Worm (Caenorhabditis elegans) whole organism, L4 larva: ENCODE measurements around the gene fbxb-20.

Source experiments
- F10B5.3 ChIP-seq: sonication (generic microtip); optimal IDR thresholded peaks from 2 replicates; lab custom pipeline; 2016; ENCODE audit warnings: mild to moderate bottlenecking, missing genetic modification characterization, missing compliant biosample characterization
- F37D6.2 ChIP-seq: sonication (generic microtip); optimal IDR thresholded peaks from 2 replicates; lab custom pipeline; 2016; ENCODE audit warnings: mild to moderate bottlenecking, missing genetic modification characterization, missing compliant biosample characterization
- F49E8.2 ChIP-seq: sonication (generic microtip); optimal IDR thresholded peaks from 2 replicates; lab custom pipeline; 2016; ENCODE audit warnings: missing compliant biosample characterization, mild to moderate bottlenecking, missing genetic modification characterization, borderline replicate concordance
- T20F7.1 ChIP-seq: fragments of 200-800 bp; sonication (Bioruptor generic); optimal IDR thresholded peaks from 2 replicates; lab custom pipeline; 2018; ENCODE audit warnings: mild to moderate bottlenecking, missing genetic modification characterization, missing compliant biosample characterization
- Y48G9A.11 ChIP-seq: fragments of 200-800 bp; sonication (Bioruptor generic); IDR thresholded peaks from 2 replicates; pipeline ENCODE4 v1.3.6; 2022; ENCODE audit warnings: missing genetic modification reagents, missing genetic modification characterization, missing compliant biosample characterization
- Y75B8A.6 ChIP-seq: fragments of 200-800 bp; sonication (Bioruptor generic); IDR thresholded peaks from 2 replicates; pipeline ENCODE4 v1.3.6; 2022; ENCODE audit warnings: missing genetic modification reagents, missing genetic modification characterization, missing compliant biosample characterization
- ZK546.5 ChIP-seq, 2 experiments: sonication (generic microtip); optimal IDR thresholded peaks; 2 replicates each; lab custom pipeline; 2017; ENCODE audit warnings: missing biosample characterization in 2 of 2, missing genetic modification characterization in 2 of 2
- aha-1 ChIP-seq: fragments of 150-350 bp; peaks from one replicate; lab custom pipeline; 2014; ENCODE audit warnings: missing biosample characterization, missing genetic modification characterization
- ama-1 ChIP-seq: fragments of 150-350 bp; optimal IDR thresholded peaks from 2 replicates; lab custom pipeline; 2014; ENCODE audit warnings: inconsistent platforms, mixed read lengths
- ceh-20 ChIP-seq: fragments of 200-800 bp; sonication (Bioruptor generic); IDR thresholded peaks from 2 replicates; pipeline ENCODE4 v1.3.6; 2022; ENCODE audit warnings: missing genetic modification reagents, missing genetic modification characterization, missing compliant biosample characterization
- ceh-32 ChIP-seq: sonication (generic microtip); optimal IDR thresholded peaks from 2 replicates; lab custom pipeline; 2016; ENCODE audit warnings: mild to moderate bottlenecking, missing genetic modification characterization, missing compliant biosample characterization; ENCODE audit not compliant: poor library complexity
- ceh-82 ChIP-seq: sonication (generic microtip); optimal IDR thresholded peaks from 2 replicates; lab custom pipeline; 2017; ENCODE audit warnings: missing biosample characterization, missing genetic modification characterization
- cey-2 ChIP-seq: sonication (generic microtip); optimal IDR thresholded peaks from 3 replicates; lab custom pipeline; 2017; ENCODE audit warnings: missing genetic modification characterization, mild to moderate bottlenecking, missing compliant biosample characterization, antibody characterized with exemption, borderline replicate concordance; ENCODE audit not compliant: insufficient read depth
- daf-12 ChIP-seq: fragments of 150-350 bp; optimal IDR thresholded peaks from 2 replicates; lab custom pipeline; 2014; ENCODE audit warnings: missing biosample characterization, missing genetic modification reagents, missing genetic modification characterization
- daf-16 ChIP-seq, 3 experiments: sonication (generic microtip); optimal IDR thresholded peaks; 2 replicates each; lab custom pipeline; 2016 to 2017; ENCODE audit warnings: missing genetic modification characterization in 3 of 3, missing genetic modification reagents in 3 of 3, mild to moderate bottlenecking in 2 of 3, missing compliant biosample characterization in 2 of 3, missing biosample characterization in 1 of 3, moderate library complexity in 1 of 3
- dmd-6 ChIP-seq: fragments of 200-800 bp; sonication (Bioruptor generic); IDR thresholded peaks from 2 replicates; pipeline ENCODE4 v1.3.6; 2022; ENCODE audit warnings: missing genetic modification reagents, missing genetic modification characterization, missing compliant biosample characterization
- duxl-1 ChIP-seq: sonication (generic microtip); optimal IDR thresholded peaks from 2 replicates; lab custom pipeline; 2016; ENCODE audit warnings: mild to moderate bottlenecking, missing genetic modification characterization, moderate library complexity, missing compliant biosample characterization; ENCODE audit not compliant: poor library complexity
- egl-27 ChIP-seq: sonication (generic microtip); optimal IDR thresholded peaks from 3 replicates; lab custom pipeline; 2017; ENCODE audit warnings: missing biosample characterization, missing genetic modification reagents, missing genetic modification characterization
- hlh-11 ChIP-seq: fragments of 200-800 bp; sonication (Bioruptor generic); optimal IDR thresholded peaks from 2 replicates; lab custom pipeline; 2018; ENCODE audit warnings: mild to moderate bottlenecking, missing genetic modification characterization, missing compliant biosample characterization
- lin-15B ChIP-seq: fragments of 150-350 bp; sonication (generic microtip); optimal IDR thresholded peaks from 3 replicates; lab custom pipeline; 2014; ENCODE audit warnings: missing biosample characterization, missing genetic modification characterization
- lin-39 ChIP-seq: fragments of 150-350 bp; optimal IDR thresholded peaks from 2 replicates; lab custom pipeline; 2014; ENCODE audit warnings: missing biosample characterization, missing genetic modification reagents, missing genetic modification characterization
- lsy-2 ChIP-seq, 2 experiments: fragments of 150-350 bp in 1 of 2; sonication (generic microtip) in 1 of 2; optimal IDR thresholded peaks; 2 replicates each; lab custom pipeline; 2014 to 2017; ENCODE audit warnings: missing biosample characterization in 2 of 2, missing genetic modification characterization in 2 of 2
- madf-9 ChIP-seq: fragments of 200-800 bp; sonication (Bioruptor generic); conservative IDR thresholded peaks from 2 replicates; pipeline ENCODE4 v1.3.6; 2022; ENCODE audit warnings: missing genetic modification reagents, missing genetic modification characterization, missing compliant biosample characterization
- mdl-1 ChIP-seq, 2 experiments: fragments of 150-350 bp in 1 of 2; sonication (generic microtip) in 1 of 2; optimal IDR thresholded peaks; 2 replicates each; lab custom pipeline; 2014 to 2017; ENCODE audit warnings: missing biosample characterization in 2 of 2, missing genetic modification characterization in 2 of 2
- nhr-10 ChIP-seq: fragments of 150-350 bp; optimal IDR thresholded peaks from 2 replicates; lab custom pipeline; 2014; ENCODE audit warnings: missing biosample characterization, missing genetic modification characterization
- nhr-237 ChIP-seq: sonication (generic microtip); optimal IDR thresholded peaks from 2 replicates; lab custom pipeline; 2017; ENCODE audit warnings: missing biosample characterization, missing genetic modification characterization
- nhr-41 ChIP-seq: fragments of 200-800 bp; sonication (Bioruptor generic); IDR thresholded peaks from 2 replicates; pipeline ENCODE4 v1.3.6; 2022; ENCODE audit warnings: missing genetic modification reagents, missing genetic modification characterization, missing compliant biosample characterization
- nhr-42 ChIP-seq: fragments of 200-800 bp; sonication (Bioruptor generic); IDR thresholded peaks from 2 replicates; pipeline ENCODE4 v1.3.6; 2022; ENCODE audit warnings: missing genetic modification characterization, missing compliant biosample characterization
- nhr-76 ChIP-seq: fragments of 150-350 bp; optimal IDR thresholded peaks from 2 replicates; lab custom pipeline; 2014; ENCODE audit warnings: missing biosample characterization, missing genetic modification characterization
- rbr-2 ChIP-seq: sonication (generic microtip); optimal IDR thresholded peaks from 2 replicates; lab custom pipeline; 2016; ENCODE audit warnings: missing genotype, missing genetic modification characterization, missing compliant biosample characterization
- sdz-12 ChIP-seq: fragments of 200-800 bp; sonication (Bioruptor generic); optimal IDR thresholded peaks from 2 replicates; lab custom pipeline; 2018; ENCODE audit warnings: mild to moderate bottlenecking, missing genetic modification characterization, missing compliant biosample characterization
- skn-1 ChIP-seq: fragments of 150-350 bp; optimal IDR thresholded peaks from 2 replicates; lab custom pipeline; 2014; ENCODE audit warnings: missing biosample characterization, missing genetic modification characterization
- spr-3 ChIP-seq: fragments of 200-800 bp; sonication (Bioruptor generic); optimal IDR thresholded peaks from 2 replicates; lab custom pipeline; 2018; ENCODE audit warnings: mild to moderate bottlenecking, missing genetic modification characterization, missing compliant biosample characterization
- unc-62 ChIP-seq, 3 experiments: fragments of 150-350 bp in 1 of 3; sonication (generic microtip); optimal IDR thresholded peaks in 2 of 3; peaks in 1 of 3; 1 replicate in 1 of 3; 2 replicates in 2 of 3; lab custom pipeline; 2014 to 2017; ENCODE audit warnings: missing biosample characterization in 3 of 3, missing genetic modification characterization in 3 of 3, missing genetic modification reagents in 3 of 3, missing genotype in 1 of 3
- zfp-2 ChIP-seq: sonication (generic microtip); optimal IDR thresholded peaks from 2 replicates; lab custom pipeline; 2016; ENCODE audit warnings: mild to moderate bottlenecking, missing genetic modification characterization, missing compliant biosample characterization
- ztf-11 ChIP-seq: fragments of 150-350 bp; optimal IDR thresholded peaks from 2 replicates; lab custom pipeline; 2014; ENCODE audit warnings: missing biosample characterization, missing genetic modification characterization

fbxb-20 gene

DNA sequence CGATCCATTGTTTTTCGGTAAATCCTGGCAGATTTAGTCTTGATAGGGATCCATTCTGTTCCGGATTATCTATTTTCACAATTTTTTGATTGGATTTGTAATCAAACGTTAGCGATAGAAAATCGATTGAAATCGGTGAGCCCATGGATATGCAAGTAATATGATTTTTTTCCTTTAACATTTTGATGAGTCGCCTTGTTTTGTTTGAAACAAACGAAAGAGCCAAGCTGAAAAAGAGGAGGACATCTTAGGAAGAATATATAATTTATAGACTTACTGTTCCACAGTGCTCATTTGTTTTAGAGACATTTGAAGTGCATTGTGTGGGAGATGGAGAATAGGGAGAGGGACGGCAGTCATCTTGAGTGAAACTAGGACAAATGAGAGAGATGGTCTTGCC lies 38.4 kb upstream of the fbxb-20 start, which contains the start of the genes fbxb-18 and fbxb-19:
fbxb-18 (minus strand) TSS at position 101 of the 400 bp plus-strand sequence.
fbxb-19 (minus strand) TSS at position 369 of the 400 bp plus-strand sequence.
- TF ChIP-seq nhr-76 (tag; lab: Kevin White, UChicago) (no peak), lin-39 (no peak), ZK546.5 (tag; optimal IDR thresholded peaks at IDR 0.05; lab: Kevin White, UChicago) (no peak), zfp-2 (no peak), unc-62 (GFP tag; optimal IDR thresholded peaks at IDR 0.05 in 1 of 2; lab: Kevin White, UChicago) (no peak), unc-62 (tag; optimal IDR thresholded peaks at IDR 0.05; lab: Kevin White, UChicago) (no peak)

DNA sequence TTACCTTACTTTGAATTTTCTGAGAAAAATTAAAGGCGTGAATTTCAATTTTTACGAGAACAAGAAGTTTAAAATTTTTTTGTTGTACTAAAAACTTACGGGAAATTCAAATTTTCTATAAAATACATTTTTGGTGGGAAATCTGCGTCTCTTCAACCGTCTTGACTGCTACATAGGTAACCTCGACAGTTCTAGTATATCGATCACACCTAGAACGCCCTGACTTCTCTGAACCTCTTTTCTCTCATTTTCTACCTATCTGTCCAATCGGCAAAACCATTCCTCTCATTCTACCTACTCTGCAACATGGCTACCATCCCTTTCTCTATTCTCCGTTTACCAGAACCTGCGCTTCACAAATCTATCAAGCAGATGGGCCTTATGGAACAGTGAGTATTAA lies 33.3 kb upstream of the fbxb-20 start, which contains the start of gene fbxb-25:
fbxb-25 (plus strand) TSS at position 301 of the 400 bp plus-strand sequence.
- peak; percentile 53 for TF ChIP-seq duxl-1
- TF ChIP-seq nhr-10 (tag; lab: Kevin White, UChicago) = no peak
- peak; percentile 39 for TF ChIP-seq aha-1 (tag; lab: Kevin White, UChicago)
- no peak for TF ChIP-seq ama-1 (lab: Kevin White, UChicago)
- no peak for TF ChIP-seq ZK546.5 (tag; optimal IDR thresholded peaks at IDR 0.05; lab: Kevin White, UChicago)

DNA sequence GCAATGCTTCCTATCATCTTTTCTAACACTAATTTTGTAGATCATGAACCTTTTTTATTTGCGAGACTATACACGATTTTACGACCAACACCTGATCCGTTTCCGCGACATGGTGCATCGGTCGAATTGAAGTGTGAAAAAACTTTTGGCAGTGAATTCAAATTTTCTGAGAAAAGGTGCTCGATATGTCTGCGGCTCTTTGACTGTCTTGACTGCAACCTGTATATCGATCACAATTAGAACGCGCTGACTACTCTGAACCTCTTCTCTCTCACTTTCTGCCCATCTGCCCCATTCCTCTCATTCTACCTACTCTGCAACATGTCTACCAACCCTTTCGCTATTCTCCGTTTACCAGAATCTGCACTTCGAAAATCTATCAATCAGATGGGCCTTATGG lies 31.8 kb upstream of the fbxb-20 start, which contains the start of gene fbxb-26:
fbxb-26 (plus strand) TSS at position 301 of the 400 bp plus-strand sequence.
- TF ChIP-seq rbr-2 (tag; lab: Kevin White, UChicago) (no peak), ceh-32 (tag; lab: Kevin White, UChicago) (no peak), F10B5.3 (tag; lab: Kevin White, UChicago) (no peak), cey-2 (tag; lab: Kevin White, UChicago) (no peak), Y48G9A.11 (no peak), T20F7.1 (GFP tag; lab: Kevin White, UChicago) (no peak), ztf-11 (tag; lab: Kevin White, UChicago) (no peak), skn-1 (tag; lab: Kevin White, UChicago) (no peak), ceh-20 (GFP tag; lab: Robert Waterston, UW) (no peak), Y75B8A.6 (GFP tag; lab: Robert Waterston, UW) (no peak), F49E8.2 (tag; lab: Kevin White, UChicago) (no peak), lsy-2 (tag; optimal IDR thresholded peaks at IDR 0.05; lab: Kevin White, UChicago) (no peak), daf-12 (no peak)
- TF ChIP-seq, all 104 proteins: peak for 0

DNA sequence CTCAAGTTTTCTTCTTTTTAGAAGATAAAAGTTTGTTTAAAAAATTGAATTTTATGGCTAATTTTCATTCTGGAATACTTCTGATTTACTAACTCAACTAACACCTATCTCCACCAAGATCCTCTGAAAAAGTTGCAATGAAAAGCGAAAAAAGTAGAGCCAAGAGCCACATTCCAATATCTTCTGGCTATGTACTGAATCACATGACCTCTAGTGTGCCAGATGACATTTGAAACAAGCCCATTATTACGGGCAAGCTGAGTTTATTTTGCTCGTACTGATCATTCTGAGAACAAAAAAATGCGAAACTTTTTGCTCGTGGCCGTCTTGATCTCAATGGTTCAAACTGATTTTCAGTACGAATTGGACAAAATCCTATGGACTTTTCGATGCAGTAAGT lies 28.7 kb upstream of the fbxb-20 start, which contains the start of gene irld-36:
irld-36 (plus strand) TSS at position 301 of the 400 bp plus-strand sequence.
- TF ChIP-seq nhr-41 (GFP tag; lab: Robert Waterston, UW) (no peak), dmd-6 (GFP tag; lab: Robert Waterston, UW) (no peak), madf-9 (GFP tag; lab: Robert Waterston, UW) (no peak), sdz-12 (GFP tag; lab: Kevin White, UChicago) (no peak), ztf-11 (tag; lab: Kevin White, UChicago) (no peak), spr-3 (GFP tag; lab: Kevin White, UChicago) (no peak), F10B5.3 (tag; lab: Kevin White, UChicago) (no peak), hlh-11 (no peak), lin-15B (tag; lab: Kevin White, UChicago) (no peak), unc-62 (GFP tag; optimal IDR thresholded peaks at IDR 0.05 in 1 of 2; lab: Kevin White, UChicago) (no peak), unc-62 (tag; optimal IDR thresholded peaks at IDR 0.05; lab: Kevin White, UChicago) (no peak), F37D6.2 (tag; lab: Kevin White, UChicago) (no peak), nhr-76 (tag; lab: Kevin White, UChicago) (no peak), nhr-42 (GFP tag; lab: Robert Waterston, UW) (no peak), mdl-1 (tag; optimal IDR thresholded peaks at IDR 0.05; lab: Kevin White, UChicago) (no peak), nhr-237 (tag; lab: Kevin White, UChicago) (no peak), daf-16 (GFP tag; optimal IDR thresholded peaks at IDR 0.05; lab: Kevin White, UChicago) (no peak), daf-16 (tag; optimal IDR thresholded peaks at IDR 0.05; lab: Kevin White, UChicago) (no peak), ceh-82 (tag; lab: Kevin White, UChicago) (no peak), egl-27 (tag; lab: Kevin White, UChicago) (no peak)
